In the genomic region with DNA sequence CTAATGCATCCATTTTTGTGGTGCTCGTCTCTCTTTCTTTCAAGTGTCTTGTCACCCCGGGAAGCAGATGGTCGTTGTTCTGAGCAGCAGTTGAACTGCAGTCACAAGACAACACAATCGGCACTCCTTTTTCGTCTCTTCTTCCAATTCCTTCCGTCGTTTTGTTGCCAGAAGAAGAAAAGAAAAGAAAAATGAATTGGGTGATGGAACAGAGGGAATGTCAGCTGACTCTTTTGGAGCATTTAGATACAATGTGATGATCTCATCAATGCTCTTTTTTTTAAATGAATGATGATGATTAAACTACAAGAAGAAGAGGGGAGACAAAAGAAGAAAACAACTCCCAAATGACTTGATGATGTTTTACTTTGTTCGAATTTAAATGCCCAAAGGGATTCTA, we compare ENCODE assay signal across 7 worm cellular contexts.
TF ChIP-seq lines count a peak whose summit lies in the region.

No protein-coding gene starts in this region.

TF ChIP-seq in whole organism, L1 larva, 84 proteins besides CTCF, POLR2A, EP300 and RAD21 (continues in another document):
- no peak for TF ChIP-seq vab-15 (tag; optimal IDR thresholded peaks at IDR 0.05; lab: Kevin White, UChicago)
- no peak for TF ChIP-seq egl-13 (tag; optimal IDR thresholded peaks at IDR 0.05; lab: Kevin White, UChicago)
- no peak for TF ChIP-seq zip-4 (GFP tag; optimal IDR thresholded peaks at IDR 0.05; lab: Kevin White, UChicago)
- TF ChIP-seq lin-14 (GFP tag; optimal IDR thresholded peaks at IDR 0.05; lab: Kevin White, UChicago) = peak; percentile 81
- no peak for TF ChIP-seq jun-1 (tag; optimal IDR thresholded peaks at IDR 0.05; lab: Kevin White, UChicago)
- TF ChIP-seq fkh-10 (GFP tag; optimal IDR thresholded peaks at IDR 0.05; lab: Kevin White, UChicago) = peak; percentile 36
- TF ChIP-seq lin-35 (GFP tag; optimal IDR thresholded peaks at IDR 0.05; lab: Kevin White, UChicago) = peak in 1 of 2 experiments; percentile 4
- peak; percentile 59 for TF ChIP-seq nhr-71 (tag; optimal IDR thresholded peaks at IDR 0.05; lab: Kevin White, UChicago)
- TF ChIP-seq dsc-1 (tag; optimal IDR thresholded peaks at IDR 0.05; lab: Kevin White, UChicago) = no peak
- no peak for TF ChIP-seq nhr-19 (GFP tag; conservative IDR thresholded peaks at IDR 0.05; lab: Robert Waterston, UW)
- no peak for TF ChIP-seq C34B4.2 (tag; optimal IDR thresholded peaks at IDR 0.05; lab: Kevin White, UChicago)

TF ChIP-seq in whole organism, L2 larva, 48 proteins besides CTCF, POLR2A, EP300 and RAD21 (continues in another document):
- peak; percentile 6 for TF ChIP-seq sma-9 (GFP tag; optimal IDR thresholded peaks at IDR 0.05; lab: Kevin White, UChicago)
- no peak for TF ChIP-seq sma-9 (tag; optimal IDR thresholded peaks at IDR 0.05; lab: Kevin White, UChicago)
- no peak for TF ChIP-seq snpc-4 (tag; optimal IDR thresholded peaks at IDR 0.05; lab: Kevin White, UChicago)
- TF ChIP-seq ztf-11 (tag; optimal IDR thresholded peaks at IDR 0.05; lab: Kevin White, UChicago) = no peak
- TF ChIP-seq nhr-77 (tag; optimal IDR thresholded peaks at IDR 0.05; lab: Kevin White, UChicago) = no peak
- no peak for TF ChIP-seq ZK546.5 (tag; optimal IDR thresholded peaks at IDR 0.05; lab: Kevin White, UChicago)
- TF ChIP-seq nhr-129 (tag; optimal IDR thresholded peaks at IDR 0.05; lab: Kevin White, UChicago) = peak; percentile 58
- peak; percentile 31 for TF ChIP-seq sem-4 (tag; optimal IDR thresholded peaks at IDR 0.05; lab: Kevin White, UChicago)
- no peak for TF ChIP-seq unc-62 (GFP tag; optimal IDR thresholded peaks at IDR 0.05; lab: Kevin White, UChicago)
- TF ChIP-seq C34F6.9 (tag; optimal IDR thresholded peaks at IDR 0.05; lab: Kevin White, UChicago) = peak; percentile 62
- no peak for TF ChIP-seq elt-3 (tag; optimal IDR thresholded peaks at IDR 0.05; lab: Kevin White, UChicago)
- TF ChIP-seq nhr-21 (tag; optimal IDR thresholded peaks at IDR 0.05; lab: Kevin White, UChicago) = no peak
- no peak for TF ChIP-seq nhr-11 (tag; optimal IDR thresholded peaks at IDR 0.05; lab: Kevin White, UChicago)

TF ChIP-seq in whole organism, L3 larva, 47 proteins besides CTCF, POLR2A, EP300 and RAD21 (continues in another document):
- peak; percentile 39 for TF ChIP-seq egl-5 (tag; optimal IDR thresholded peaks at IDR 0.05; lab: Kevin White, UChicago)
- TF ChIP-seq nhr-23 (tag; optimal IDR thresholded peaks at IDR 0.05; lab: Kevin White, UChicago) = no peak
- peak; percentile 12 for TF ChIP-seq fkh-10 (GFP tag; optimal IDR thresholded peaks at IDR 0.05; lab: Kevin White, UChicago)
- TF ChIP-seq skn-1 (tag; optimal IDR thresholded peaks at IDR 0.05; lab: Kevin White, UChicago) = peak; percentile 17
- TF ChIP-seq aly-2 (tag; optimal IDR thresholded peaks at IDR 0.05; lab: Kevin White, UChicago) = no peak
- TF ChIP-seq lin-39 (tag; optimal IDR thresholded peaks at IDR 0.05; lab: Kevin White, UChicago) = no peak
- TF ChIP-seq lsy-12 (tag; optimal IDR thresholded peaks at IDR 0.05; lab: Kevin White, UChicago) = no peak
- TF ChIP-seq sea-2 (GFP tag; optimal IDR thresholded peaks at IDR 0.05; lab: Kevin White, UChicago) = no peak
- no peak for TF ChIP-seq ceh-28 (tag; optimal IDR thresholded peaks at IDR 0.05; lab: Kevin White, UChicago)
- no peak for TF ChIP-seq nhr-28 (tag; optimal IDR thresholded peaks at IDR 0.05; lab: Kevin White, UChicago)
- TF ChIP-seq nhr-76 (tag; optimal IDR thresholded peaks at IDR 0.05; lab: Kevin White, UChicago) = no peak
- no peak for TF ChIP-seq fkh-2 (tag; optimal IDR thresholded peaks at IDR 0.05; lab: Kevin White, UChicago)
- TF ChIP-seq mdl-1 (tag; optimal IDR thresholded peaks at IDR 0.05; lab: Kevin White, UChicago) = no peak
- TF ChIP-seq nfya-1 (tag; optimal IDR thresholded peaks at IDR 0.05; lab: Kevin White, UChicago; ENCODE audit: insufficient read depth) = peak; percentile 6

TF ChIP-seq in whole organism, L4 larva, 104 proteins besides CTCF, POLR2A, EP300 and RAD21:
- TF ChIP-seq T20F7.1 (GFP tag; optimal IDR thresholded peaks at IDR 0.05; lab: Kevin White, UChicago) = no peak
- TF ChIP-seq nhr-102 (tag; optimal IDR thresholded peaks at IDR 0.05; lab: Kevin White, UChicago) = no peak
- TF ChIP-seq ceh-20 (GFP tag; IDR thresholded peaks at IDR 0.05; lab: Robert Waterston, UW) = peak; percentile 62
- TF ChIP-seq lsy-2 (tag; optimal IDR thresholded peaks at IDR 0.05; lab: Kevin White, UChicago) = peak; percentile 11 to 47
- no peak for TF ChIP-seq nhr-111 (GFP tag; optimal IDR thresholded peaks at IDR 0.05; lab: Kevin White, UChicago)
- TF ChIP-seq hlh-30 (tag; optimal IDR thresholded peaks at IDR 0.05; lab: Kevin White, UChicago; ENCODE audit: insufficient read depth) = peak; percentile 51

TF ChIP-seq in whole organism, late embryonic, 69 proteins besides CTCF, POLR2A, EP300 and RAD21:
- TF ChIP-seq ztf-16 (tag; optimal IDR thresholded peaks at IDR 0.05; lab: Kevin White, UChicago) (no peak), unc-55 (GFP tag; optimal IDR thresholded peaks at IDR 0.05; lab: Kevin White, UChicago) (no peak), hlh-30 (tag; optimal IDR thresholded peaks at IDR 0.05; lab: Kevin White, UChicago; ENCODE audit: insufficient read depth) (peak; percentile 72), rnt-1 (tag; optimal IDR thresholded peaks at IDR 0.05; lab: Kevin White, UChicago) (no peak), ceh-18 (tag; optimal IDR thresholded peaks at IDR 0.05; lab: Kevin White, UChicago) (no peak), pqm-1 (tag; optimal IDR thresholded peaks at IDR 0.05; lab: Kevin White, UChicago) (no peak)

TF ChIP-seq in whole organism, mixed stage, embryonic, 35 proteins besides CTCF, POLR2A, EP300 and RAD21:
- TF ChIP-seq sem-2 (GFP tag; optimal IDR thresholded peaks at IDR 0.05; lab: Kevin White, UChicago) = no peak
- peak; percentile 25 for TF ChIP-seq ces-1 (GFP tag; optimal IDR thresholded peaks at IDR 0.05; lab: Kevin White, UChicago)
- TF ChIP-seq cnd-1 (tag; optimal IDR thresholded peaks at IDR 0.05; lab: Kevin White, UChicago) = peak; percentile 43
- peak; percentile 17 for TF ChIP-seq hlh-1 (tag; optimal IDR thresholded peaks at IDR 0.05; lab: Kevin White, UChicago)

TF ChIP-seq in whole organism, young adult, 124 proteins besides CTCF, POLR2A, EP300 and RAD21:
- TF ChIP-seq zfh-2 (GFP tag; conservative IDR thresholded peaks at IDR 0.05; lab: Robert Waterston, UW) (no peak), tlf-1 (GFP tag; optimal IDR thresholded peaks at IDR 0.05; lab: Kevin White, UChicago) (no peak), cebp-1 (GFP tag; IDR thresholded peaks at IDR 0.05; lab: Robert Waterston, UW) (no peak), cebp-1 (tag; optimal IDR thresholded peaks at IDR 0.05; lab: Kevin White, UChicago) (peak; percentile 19)
